Worm (Caenorhabditis elegans) whole organism, midembryonic: ENCODE results near the gene F45B8.5.

ENCODE experiments used
- T22C8.4 ChIP-seq: fragments of 200-800 bp; sonication (Bioruptor generic); IDR thresholded peaks from 2 replicates; pipeline ENCODE4 v1.3.6; 2022; ENCODE audit warnings: missing genetic modification characterization, missing compliant biosample characterization
- cog-1 ChIP-seq: sonication (generic microtip); optimal IDR thresholded peaks from 2 replicates; lab custom pipeline; 2016; ENCODE audit warnings: missing genetic modification characterization, missing compliant biosample characterization
- flt-1 ChIP-seq: fragments of 200-800 bp; sonication (Bioruptor generic); IDR thresholded peaks from 2 replicates; pipeline ENCODE4 v1.3.6; 2022; ENCODE audit warnings: missing genetic modification characterization, missing compliant biosample characterization
- med-1 ChIP-seq: sonication (generic microtip); optimal IDR thresholded peaks from 2 replicates; lab custom pipeline; 2017; ENCODE audit warnings: missing genetic modification characterization, mild to moderate bottlenecking, missing compliant biosample characterization, antibody characterized with exemption, missing genetic modification reagents; ENCODE audit not compliant: insufficient read depth
- tab-1 ChIP-seq: fragments of 200-800 bp; sonication (Bioruptor generic); IDR thresholded peaks from 2 replicates; pipeline ENCODE4 v1.3.6; 2022; ENCODE audit warnings: missing genetic modification characterization, missing compliant biosample characterization
- ztf-23 ChIP-seq: fragments of 200-800 bp; sonication (Bioruptor generic); IDR thresholded peaks from 2 replicates; pipeline ENCODE4 v1.3.6; 2022; ENCODE audit warnings: missing genetic modification reagents, missing genetic modification characterization, missing compliant biosample characterization
- ztf-29 ChIP-seq: fragments of 200-800 bp; sonication (Bioruptor generic); IDR thresholded peaks from 2 replicates; pipeline ENCODE4 v1.3.6; 2022; ENCODE audit warnings: missing genetic modification reagents, missing genetic modification characterization, missing compliant biosample characterization

DNA sequence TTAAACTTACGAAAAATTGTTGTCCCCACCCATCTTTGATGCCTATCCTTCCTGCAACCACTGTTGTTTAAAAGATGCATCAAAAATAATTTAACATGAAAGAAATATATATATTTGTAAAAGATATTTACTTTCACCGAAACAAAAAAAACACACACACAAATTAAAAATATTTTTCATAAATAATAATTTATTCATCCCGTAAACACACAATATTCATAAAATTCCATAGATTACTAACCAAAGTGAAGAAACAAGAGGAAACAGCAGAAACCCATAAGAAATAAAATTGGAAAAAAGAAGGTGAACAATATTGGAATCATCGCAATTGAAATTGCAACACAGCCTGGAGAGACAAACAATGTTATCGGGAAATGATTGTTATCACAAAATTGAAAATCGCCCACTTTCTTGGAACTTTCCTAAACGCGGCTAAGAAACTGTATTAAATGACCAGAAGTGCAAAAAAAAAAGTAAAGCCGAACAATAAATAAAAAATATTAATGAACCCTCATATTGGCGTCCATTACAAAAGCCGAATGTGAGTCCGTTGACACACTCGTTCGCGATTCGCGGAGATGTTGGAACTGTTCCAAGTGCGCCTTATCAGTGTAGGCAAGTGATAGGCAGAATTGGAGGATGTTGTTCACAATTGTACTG, 38.2 kb downstream of the F45B8.5 start, which contains the start of gene slc-25A18.1:
- TF ChIP-seq ztf-23 (GFP tag; lab: Robert Waterston, UW), result no peak
- no peak for TF ChIP-seq T22C8.4 (GFP tag; lab: Robert Waterston, UW)
- no peak for TF ChIP-seq flt-1 (GFP tag; lab: Robert Waterston, UW)
- no peak for TF ChIP-seq med-1
- TF ChIP-seq ztf-29 (GFP tag; lab: Robert Waterston, UW), result no peak
- TF ChIP-seq cog-1 (tag; lab: Kevin White, UChicago), result no peak
- no peak for TF ChIP-seq tab-1
